Fruit fly (Drosophila melanogaster) whole organism, embryonic: ENCODE measurements around the gene hng2.

ENCODE experiments used
- Bdp1 ChIP-seq: fragments of 200-800 bp; sonication (Bioruptor generic); optimal IDR thresholded peaks from 3 replicates; lab custom pipeline; 2016; ENCODE audit warnings: missing biosample characterization, missing genetic modification characterization
- BtbVII ChIP-seq: fragments of 200-800 bp; sonication (Bioruptor generic); optimal IDR thresholded peaks from 3 replicates; lab custom pipeline; 2017; ENCODE audit warnings: missing biosample characterization, mild to moderate bottlenecking, missing genetic modification characterization
- C15 ChIP-seq: fragments of 200-800 bp; sonication (Bioruptor generic); IDR thresholded peaks from 3 replicates; pipeline ENCODE4 v1.3.6; 2022; ENCODE audit warnings: missing biosample characterization, missing genetic modification characterization
- CG12236 ChIP-seq: fragments of 200-800 bp; sonication (Bioruptor generic); optimal IDR thresholded peaks from 2 replicates; lab custom pipeline; 2016; ENCODE audit warnings: missing biosample characterization, missing genetic modification characterization
- CG14014 ChIP-seq: fragments of 200-800 bp; sonication (Bioruptor generic); IDR thresholded peaks from 2 replicates; pipeline ENCODE4 v1.3.6; 2022; ENCODE audit warnings: missing biosample characterization, missing genetic modification characterization
- CG14667 ChIP-seq: fragments of 200-800 bp; sonication (Bioruptor generic); IDR thresholded peaks from 2 replicates; pipeline ENCODE4 v1.3.6; 2022; ENCODE audit warnings: missing biosample characterization, missing genetic modification characterization
- CG14710 ChIP-seq: fragments of 200-800 bp; sonication (Bioruptor generic); optimal IDR thresholded peaks from 3 replicates; lab custom pipeline; 2019; ENCODE audit warnings: missing biosample characterization, mild to moderate bottlenecking, missing genetic modification characterization, moderate library complexity
- CG1529 ChIP-seq: fragments of 200-800 bp; sonication (Bioruptor generic); optimal IDR thresholded peaks from 3 replicates; lab custom pipeline; 2018; ENCODE audit warnings: missing biosample characterization, missing genetic modification characterization
- CG16815 ChIP-seq: fragments of 200-800 bp; sonication (Bioruptor generic); optimal IDR thresholded peaks from 3 replicates; lab custom pipeline; 2017; ENCODE audit warnings: missing biosample characterization, mild to moderate bottlenecking, missing genetic modification characterization
- CG2120 ChIP-seq: fragments of 200-800 bp; sonication (Bioruptor generic); optimal IDR thresholded peaks from 3 replicates; lab custom pipeline; 2016; ENCODE audit warnings: missing biosample characterization, missing genetic modification characterization
- CG3065 ChIP-seq: fragments of 200-800 bp; sonication (Bioruptor generic); optimal IDR thresholded peaks from 2 replicates; lab custom pipeline; 2016; ENCODE audit warnings: missing biosample characterization, missing genetic modification characterization
- CG31365 ChIP-seq: fragments of 200-800 bp; sonication (Bioruptor generic); optimal IDR thresholded peaks from 2 replicates; lab custom pipeline; 2018; ENCODE audit warnings: missing biosample characterization, mild to moderate bottlenecking, missing genetic modification characterization
- CG31388 ChIP-seq: fragments of 200-800 bp; sonication (Bioruptor generic); optimal IDR thresholded peaks from 2 replicates; lab custom pipeline; 2016; ENCODE audit warnings: missing biosample characterization, missing genetic modification characterization
- CG34376 ChIP-seq: fragments of 200-800 bp; sonication (Bioruptor generic); optimal IDR thresholded peaks from 2 replicates; lab custom pipeline; 2018; ENCODE audit warnings: missing biosample characterization, mild to moderate bottlenecking, missing genetic modification characterization
- CG34422 ChIP-seq: fragments of 200-800 bp; sonication (Bioruptor generic); IDR thresholded peaks from 3 replicates; pipeline ENCODE4 v1.3.6; 2022; ENCODE audit warnings: missing biosample characterization, missing genetic modification characterization
- CG8388 ChIP-seq: fragments of 200-800 bp; sonication (Bioruptor generic); optimal IDR thresholded peaks from 2 replicates; lab custom pipeline; 2019; ENCODE audit warnings: missing biosample characterization, mild to moderate bottlenecking, missing genetic modification characterization, moderate library complexity
- CG8478 ChIP-seq: fragments of >200 bp; optimal IDR thresholded peaks from 2 replicates; lab custom pipeline; 2018
- CG8765 ChIP-seq: fragments of 200-800 bp; sonication (Bioruptor generic); IDR thresholded peaks from 2 replicates; pipeline ENCODE4 v1.3.6; 2022; ENCODE audit warnings: missing biosample characterization, missing genetic modification characterization
- D19B ChIP-seq: fragments of 200-800 bp; sonication (Bioruptor generic); optimal IDR thresholded peaks from 2 replicates; lab custom pipeline; 2017; ENCODE audit warnings: missing biosample characterization, mild to moderate bottlenecking, missing genetic modification characterization
- Doc3 ChIP-seq: fragments of 200-800 bp; sonication (Bioruptor generic); IDR thresholded peaks from 3 replicates; pipeline ENCODE4 v1.3.6; 2022; ENCODE audit warnings: missing biosample characterization, missing genetic modification characterization; ENCODE audit not compliant: partially characterized antibody
- Fer1 ChIP-seq: fragments of 200-800 bp; sonication (Bioruptor generic); optimal IDR thresholded peaks from 2 replicates; lab custom pipeline; 2017; ENCODE audit warnings: missing biosample characterization, mild to moderate bottlenecking, missing genetic modification characterization
- HLH54F ChIP-seq: fragments of 200-800 bp; sonication (Bioruptor generic); optimal IDR thresholded peaks from 3 replicates; lab custom pipeline; 2016; ENCODE audit warnings: missing biosample characterization, missing genetic modification characterization
- Hand ChIP-seq: fragments of 200-800 bp; sonication (Bioruptor generic); optimal IDR thresholded peaks from 2 replicates; lab custom pipeline; 2017; ENCODE audit warnings: mild to moderate bottlenecking, missing biosample characterization, missing genetic modification reagents, missing genetic modification characterization
- NC2α ChIP-seq: fragments of 200-800 bp; sonication (Bioruptor generic); optimal IDR thresholded peaks from 2 replicates; lab custom pipeline; 2016; ENCODE audit warnings: missing biosample characterization, missing genetic modification characterization
- Neu2 ChIP-seq: fragments of 200-800 bp; sonication (Bioruptor generic); optimal IDR thresholded peaks from 3 replicates; lab custom pipeline; 2016; ENCODE audit warnings: missing biosample characterization, missing genetic modification characterization, borderline replicate concordance
- NfI ChIP-seq: fragments of 200-800 bp; sonication (Bioruptor generic); optimal IDR thresholded peaks from 3 replicates; lab custom pipeline; 2018; ENCODE audit warnings: missing biosample characterization, mild to moderate bottlenecking, missing genetic modification characterization, moderate library complexity
- Rfx ChIP-seq: fragments of 200-800 bp; sonication (Bioruptor generic); IDR thresholded peaks from 2 replicates; pipeline ENCODE4 v1.3.6; 2022; ENCODE audit warnings: missing biosample characterization, missing genetic modification characterization
- Sox100B ChIP-seq: fragments of 200-800 bp; sonication (Bioruptor generic); optimal IDR thresholded peaks from 3 replicates; lab custom pipeline; 2018; ENCODE audit warnings: missing biosample characterization, mild to moderate bottlenecking, missing genetic modification characterization
- Trl ChIP-seq, 3 experiments: fragments of >200 bp in 2 of 3; fragments of 200-800 bp in 1 of 3; sonication (Bioruptor generic) in 1 of 3; optimal IDR thresholded peaks; 2 replicates in 1 of 3; 3 replicates in 2 of 3; lab custom pipeline; 2016 to 2017; ENCODE audit warnings: missing biosample characterization in 1 of 3, missing genetic modification characterization in 1 of 3
- Vsx1 ChIP-seq: fragments of 200-800 bp; sonication (Bioruptor generic); optimal IDR thresholded peaks from 2 replicates; lab custom pipeline; 2017; ENCODE audit warnings: missing biosample characterization, mild to moderate bottlenecking, missing genetic modification characterization, missing genetic modification reagents
- ase ChIP-seq: fragments of 200-800 bp; sonication (Bioruptor generic); IDR thresholded peaks from 3 replicates; pipeline ENCODE4 v1.3.6; 2022; ENCODE audit warnings: missing biosample characterization, missing genetic modification characterization
- bab2 ChIP-seq: fragments of 200-800 bp; sonication (Bioruptor generic); optimal IDR thresholded peaks from 2 replicates; lab custom pipeline; 2016; ENCODE audit warnings: missing biosample characterization, missing genetic modification characterization
- caup ChIP-seq: fragments of 200-800 bp; sonication (Bioruptor generic); optimal IDR thresholded peaks from 3 replicates; lab custom pipeline; 2017; ENCODE audit warnings: missing biosample characterization, mild to moderate bottlenecking, missing genetic modification characterization, moderate library complexity; ENCODE audit not compliant: severe bottlenecking
- ems ChIP-seq: fragments of 200-800 bp; sonication (Bioruptor generic); optimal IDR thresholded peaks from 3 replicates; lab custom pipeline; 2016; ENCODE audit warnings: missing biosample characterization, missing genetic modification characterization
- gt ChIP-seq: fragments of 200-800 bp; sonication (Bioruptor generic); IDR thresholded peaks from 2 replicates; pipeline ENCODE4 v1.3.6; 2022; ENCODE audit warnings: missing biosample characterization, missing genetic modification characterization
- insv ChIP-seq, 2 experiments: fragments of 200-800 bp; sonication (Bioruptor generic); optimal IDR thresholded peaks; 3 replicates each; lab custom pipeline; 2016 to 2018; ENCODE audit warnings: missing biosample characterization in 2 of 2, missing genetic modification characterization in 2 of 2
- ken ChIP-seq: fragments of 200-800 bp; sonication (Bioruptor generic); IDR thresholded peaks from 3 replicates; pipeline ENCODE4 v1.3.6; 2022; ENCODE audit warnings: missing biosample characterization, missing genetic modification characterization
- mam ChIP-seq: fragments of 200-800 bp; sonication (Bioruptor generic); optimal IDR thresholded peaks from 3 replicates; lab custom pipeline; 2016; ENCODE audit warnings: missing biosample characterization, missing genetic modification characterization
- org-1 ChIP-seq: fragments of 200-800 bp; sonication (Bioruptor generic); optimal IDR thresholded peaks from 2 replicates; lab custom pipeline; 2017; ENCODE audit warnings: missing biosample characterization, missing genetic modification characterization
- p53 ChIP-seq: fragments of 200-800 bp; sonication (Bioruptor generic); optimal IDR thresholded peaks from 2 replicates; lab custom pipeline; 2016; ENCODE audit warnings: missing biosample characterization, missing genetic modification characterization
- run ChIP-seq: fragments of 200-800 bp; sonication (Bioruptor generic); optimal IDR thresholded peaks from 3 replicates; lab custom pipeline; 2018; ENCODE audit warnings: missing biosample characterization, mild to moderate bottlenecking, missing genetic modification characterization
- slp2 ChIP-seq: fragments of 200-800 bp; sonication (Bioruptor generic); optimal IDR thresholded peaks from 2 replicates; lab custom pipeline; 2016; ENCODE audit warnings: missing biosample characterization, missing genetic modification characterization
- tll ChIP-seq, 2 experiments: fragments of 200-800 bp in 1 of 2; fragments of >200 bp in 1 of 2; sonication (Bioruptor generic) in 1 of 2; optimal IDR thresholded peaks; 2 replicates each; lab custom pipeline; 2017 to 2019; ENCODE audit warnings: missing biosample characterization in 2 of 2, missing genetic modification characterization in 2 of 2, mild to moderate bottlenecking in 1 of 2, moderate library complexity in 1 of 2
- tna ChIP-seq: fragments of 200-800 bp; sonication (Bioruptor generic); IDR thresholded peaks from 2 replicates; pipeline ENCODE4 v1.3.6; 2022; ENCODE audit warnings: missing biosample characterization, missing genetic modification characterization; ENCODE audit not compliant: partially characterized antibody
- tx ChIP-seq: fragments of 200-800 bp; sonication (Bioruptor generic); optimal IDR thresholded peaks from 2 replicates; lab custom pipeline; 2016; ENCODE audit warnings: missing biosample characterization, missing genetic modification characterization
- unpg ChIP-seq: fragments of 200-800 bp; sonication (Bioruptor generic); optimal IDR thresholded peaks from 3 replicates; lab custom pipeline; 2018; ENCODE audit warnings: missing biosample characterization, mild to moderate bottlenecking, missing genetic modification characterization, moderate library complexity
- usp ChIP-seq: fragments of >200 bp; optimal IDR thresholded peaks from 2 replicates; lab custom pipeline; 2017; ENCODE audit warnings: missing biosample characterization, missing genetic modification characterization
- vvl ChIP-seq: fragments of 200-800 bp; sonication (Bioruptor generic); IDR thresholded peaks from 2 replicates; pipeline ENCODE4 v1.3.6; 2022; ENCODE audit warnings: missing biosample characterization, missing genetic modification characterization
- wor ChIP-seq: fragments of 200-800 bp; sonication (Bioruptor generic); IDR thresholded peaks from 2 replicates; pipeline ENCODE4 v1.3.6; 2022; ENCODE audit warnings: missing biosample characterization, missing genetic modification characterization
- zf30C ChIP-seq: fragments of 200-800 bp; sonication (Bioruptor generic); optimal IDR thresholded peaks from 3 replicates; lab custom pipeline; 2018; ENCODE audit warnings: missing biosample characterization, mild to moderate bottlenecking, missing genetic modification characterization
- zfh1 ChIP-seq: fragments of 200-800 bp; sonication (Bioruptor generic); IDR thresholded peaks from 3 replicates; pipeline ENCODE4 v1.3.6; 2022; ENCODE audit warnings: missing biosample characterization, missing genetic modification characterization

Gene hng2

DNA sequence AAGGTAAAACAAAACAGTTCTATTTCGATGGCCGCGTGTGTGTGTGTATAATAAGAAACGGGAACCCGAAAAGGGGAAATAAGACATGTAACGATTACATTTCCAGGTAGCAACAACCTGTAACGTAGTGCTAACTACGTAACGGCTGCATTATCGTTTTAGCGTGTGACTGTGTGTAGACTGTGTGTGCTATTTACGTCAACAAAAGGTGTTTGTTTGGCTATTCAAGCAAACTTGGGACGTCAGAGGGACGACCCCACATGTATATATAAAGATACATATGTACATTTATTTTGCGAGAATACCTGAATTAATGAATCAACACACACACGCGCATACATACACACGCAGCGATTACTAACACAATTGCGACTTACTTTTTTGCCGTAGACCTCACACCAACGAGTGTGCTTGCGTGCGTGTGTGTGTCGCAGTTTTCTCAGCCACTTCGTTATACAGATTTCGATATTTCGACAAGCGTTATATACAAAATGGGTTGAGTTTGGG, 13.5 kb downstream of the hng2 start (continued):
- TF ChIP-seq Neu2 (GFP tag; lab: Kevin White, UChicago) (no peak), usp (GFP tag; lab: Kevin White, UChicago) (no peak), tx (GFP tag; lab: Kevin White, UChicago) (peak; percentile 6), zf30C (GFP tag; lab: Kevin White, UChicago) (no peak), NC2α (peak; percentile 46), Fer1 (GFP tag; lab: Kevin White, UChicago) (peak; percentile 55), insv (GFP tag; optimal IDR thresholded peaks at IDR 0.05; lab: Kevin White, UChicago) (peak in 1 of 2 experiments; percentile 13), CG34376 (GFP tag; lab: Kevin White, UChicago) (peak; percentile 48), CG8765 (no peak), Hand (GFP tag; lab: Kevin White, UChicago) (no peak), CG8388 (GFP tag; lab: Kevin White, UChicago) (no peak), CG3065 (GFP tag; lab: Kevin White, UChicago) (no peak), D19B (no peak), CG14710 (tag; lab: Kevin White, UChicago) (no peak), BtbVII (GFP tag; lab: Kevin White, UChicago) (no peak), ken (GFP tag; lab: Robert Waterston, UW) (no peak), tll (GFP tag; optimal IDR thresholded peaks at IDR 0.05; lab: Kevin White, UChicago) (peak in 1 of 2 experiments; percentile 63), CG1529 (GFP tag; lab: Kevin White, UChicago) (no peak), NfI (GFP tag; lab: Kevin White, UChicago) (no peak), gt (GFP tag; lab: Robert Waterston, UW) (peak; percentile 43; the same call in 1 of the 2 replicates), ems (no peak), Rfx (GFP tag; lab: Robert Waterston, UW) (peak; percentile 47; the same call in 1 of the 2 replicates), wor (GFP tag; lab: Robert Waterston, UW) (no peak), CG14667 (GFP tag; lab: Robert Waterston, UW) (no peak), tna (no peak), CG12236 (GFP tag; lab: Kevin White, UChicago) (no peak), ase (GFP tag; lab: Robert Waterston, UW) (no peak), CG2120 (GFP tag; lab: Kevin White, UChicago) (no peak), Vsx1 (GFP tag; lab: Kevin White, UChicago) (no peak), CG8478 (lab: Kevin White, UChicago) (no peak), mam (GFP tag; lab: Kevin White, UChicago) (peak; percentile 3), CG31388 (GFP tag; lab: Kevin White, UChicago) (no peak), Doc3 (GFP tag; lab: Robert Waterston, UW) (no peak), Trl (optimal IDR thresholded peaks at IDR 0.05; lab: Kevin White, UChicago) (no peak), Trl (GFP tag; optimal IDR thresholded peaks at IDR 0.05; lab: Kevin White, UChicago) (no peak), C15 (GFP tag; lab: Robert Waterston, UW) (no peak), CG31365 (no peak), CG34422 (0 out of 3 replicates have a peak, but pooled peaks have one; percentile 29), p53 (GFP tag; lab: Kevin White, UChicago) (no peak), unpg (no peak), vvl (GFP tag; lab: Robert Waterston, UW) (0 out of 2 replicates have a peak, but pooled peaks have one; percentile 45), CG14014 (GFP tag; lab: Robert Waterston, UW) (peak; percentile 63; the same call in 1 of the 2 replicates), caup (peak; percentile 55), run (tag; lab: Kevin White, UChicago) (no peak), zfh1 (GFP tag; lab: Robert Waterston, UW) (peak; percentile 34; the same call in 1 of the 3 replicates), CG16815 (GFP tag; lab: Kevin White, UChicago) (no peak), org-1 (GFP tag; lab: Kevin White, UChicago) (peak; percentile 27), HLH54F (GFP tag; lab: Kevin White, UChicago) (no peak), Sox100B (GFP tag; lab: Kevin White, UChicago) (no peak), bab2 (GFP tag; lab: Kevin White, UChicago) (no peak), Bdp1 (GFP tag; lab: Kevin White, UChicago) (no peak), slp2 (no peak)
